Fruit fly (Drosophila melanogaster): ENCODE results near the gene CG17190.

Gene CG17190

DNA sequence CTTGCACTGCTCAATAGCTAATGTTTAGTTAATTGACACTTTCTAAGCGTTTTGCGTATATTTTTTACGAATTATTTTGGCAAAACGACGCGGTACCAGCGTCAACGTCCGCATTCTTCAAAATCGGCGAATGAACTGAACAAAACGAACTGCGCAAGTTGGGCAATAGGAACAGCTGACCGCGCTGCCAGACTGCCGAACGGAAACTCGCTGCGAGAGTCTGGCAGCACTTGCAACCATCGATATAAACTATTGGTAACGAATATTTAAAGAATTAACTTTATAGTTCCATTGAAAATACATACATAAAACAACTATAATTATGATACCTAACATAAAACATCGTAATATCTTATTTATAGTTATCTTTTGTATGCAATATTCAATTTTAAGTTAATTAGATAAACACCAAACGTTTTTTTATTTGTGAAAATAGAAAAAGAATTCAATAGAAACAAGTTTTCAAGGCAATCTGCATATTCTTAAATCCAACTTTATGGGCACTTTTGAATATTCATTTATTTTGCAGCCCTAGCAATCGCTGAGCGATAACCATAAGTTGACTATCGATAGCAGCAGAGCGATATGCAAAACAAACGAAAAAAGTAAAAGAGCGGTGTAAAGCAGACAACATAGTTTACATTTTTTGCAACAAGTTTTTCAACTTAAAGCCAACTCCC is 4.8 kb downstream of the CG17190 start, which contains the start of the genes Hs6st and MED25 (continued):
- no peak for TF ChIP-seq dsx (GFP tag; optimal IDR thresholded peaks at IDR 0.05; ENCODE audit: poor library complexity, severe bottlenecking)
- TF ChIP-seq esn (GFP tag; optimal IDR thresholded peaks at IDR 0.05) = peak; percentile 30
- no peak for TF ChIP-seq fkh (GFP tag; optimal IDR thresholded peaks at IDR 0.05)
- no peak for TF ChIP-seq salr (GFP tag; optimal IDR thresholded peaks at IDR 0.05)
- TF ChIP-seq lz (GFP tag; optimal IDR thresholded peaks at IDR 0.05) = peak; percentile 28
- TF ChIP-seq net (GFP tag; optimal IDR thresholded peaks at IDR 0.05) = no peak
- TF ChIP-seq CG34406 (GFP tag; optimal IDR thresholded peaks at IDR 0.05) = no peak
- no peak for TF ChIP-seq Sox102F (GFP tag; optimal IDR thresholded peaks at IDR 0.05)
- no peak for TF ChIP-seq acj6 (GFP tag; optimal IDR thresholded peaks at IDR 0.05)
- TF ChIP-seq topi (GFP tag; optimal IDR thresholded peaks at IDR 0.05) = no peak
- peak; percentile 47 for TF ChIP-seq CG10631 (GFP tag; optimal IDR thresholded peaks at IDR 0.05)
- TF ChIP-seq Eip78C (GFP tag) = peak; percentile 83
- TF ChIP-seq cyc (GFP tag; optimal IDR thresholded peaks at IDR 0.05) = peak; percentile 79
- peak; percentile 29; the same call in 1 of the 3 replicates for TF ChIP-seq CG8119 (GFP tag; IDR thresholded peaks at IDR 0.05)
- TF ChIP-seq CG11762 (GFP tag; optimal IDR thresholded peaks at IDR 0.05; ENCODE audit: insufficient read depth) = peak; percentile 36
- no peak for TF ChIP-seq CG9139 (GFP tag; optimal IDR thresholded peaks at IDR 0.05)
- TF ChIP-seq spab (GFP tag; optimal IDR thresholded peaks at IDR 0.05) = no peak
- no peak for TF ChIP-seq Lpt (GFP tag; optimal IDR thresholded peaks at IDR 0.05)
- no peak for TF ChIP-seq CG3032 (tag; optimal IDR thresholded peaks at IDR 0.05)

DNA sequence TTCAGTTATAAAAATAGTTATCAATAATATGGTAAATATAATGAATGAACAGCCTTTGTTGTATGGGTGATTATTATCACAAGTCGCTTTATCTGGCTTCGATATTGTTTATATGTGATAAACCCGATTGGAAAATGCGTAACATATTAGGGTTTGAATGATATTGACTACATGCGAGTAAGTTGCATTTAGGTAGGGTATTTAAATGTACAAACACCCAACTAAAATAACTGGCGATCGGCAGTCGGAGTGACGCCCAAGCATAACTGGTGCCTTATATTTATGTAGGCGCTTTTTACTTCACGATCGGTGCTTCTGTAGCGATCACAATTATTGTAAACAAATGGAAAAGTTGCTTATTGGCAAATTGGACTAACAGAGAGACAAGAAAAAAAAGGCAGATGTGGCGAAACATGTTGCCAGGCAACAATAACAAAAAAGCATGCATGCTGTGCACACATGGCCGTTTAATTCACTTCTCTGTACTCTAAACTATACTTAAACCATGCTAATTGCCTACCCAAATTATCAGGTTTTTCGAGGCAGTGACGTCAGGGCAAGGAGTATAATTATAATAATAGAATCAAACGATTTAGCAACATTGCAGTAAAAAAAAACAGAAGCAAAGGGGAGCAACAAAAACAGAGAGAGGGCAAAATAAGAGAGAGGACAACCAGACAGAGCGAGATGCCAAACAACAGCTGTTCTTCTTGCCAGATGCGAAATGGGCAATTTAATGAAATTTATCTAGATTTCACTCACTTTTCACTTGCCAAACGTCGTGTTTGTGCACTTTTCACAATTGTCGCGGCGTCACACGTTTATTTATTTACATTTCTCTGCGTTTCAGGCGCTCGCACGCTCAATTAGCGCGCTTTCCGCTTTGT is 5.7 kb downstream of the CG17190 start:
- TF ChIP-seq CG3919 (GFP tag; optimal IDR thresholded peaks at IDR 0.05) = no peak
- no peak for TF ChIP-seq pdm3 (GFP tag; optimal IDR thresholded peaks at IDR 0.05)
- no peak for TF ChIP-seq Lpt (GFP tag; optimal IDR thresholded peaks at IDR 0.05)
- peak; percentile 18 for TF ChIP-seq svp (GFP tag)
- TF ChIP-seq Smox (GFP tag; optimal IDR thresholded peaks at IDR 0.05) = no peak
- no peak for TF ChIP-seq Eip75B (GFP tag; optimal IDR thresholded peaks at IDR 0.05)
- TF ChIP-seq achi (GFP tag; optimal IDR thresholded peaks at IDR 0.05) = no peak
- TF ChIP-seq fd85E (GFP tag; optimal IDR thresholded peaks at IDR 0.05) = no peak
- peak; percentile 39 for TF ChIP-seq CG6276 (GFP tag; optimal IDR thresholded peaks at IDR 0.05)
- no peak for TF ChIP-seq CG7368 (GFP tag; optimal IDR thresholded peaks at IDR 0.05)
- no peak for TF ChIP-seq CG8119 (GFP tag; IDR thresholded peaks at IDR 0.05)
- TF ChIP-seq salr (GFP tag; optimal IDR thresholded peaks at IDR 0.05) = no peak
- no peak for TF ChIP-seq CG34406 (GFP tag; optimal IDR thresholded peaks at IDR 0.05)
- no peak for TF ChIP-seq Met (GFP tag; optimal IDR thresholded peaks at IDR 0.05)
- TF ChIP-seq fkh (GFP tag; optimal IDR thresholded peaks at IDR 0.05) = no peak
- peak; percentile 5 for TF ChIP-seq Sox14 (GFP tag; optimal IDR thresholded peaks at IDR 0.05)
- TF ChIP-seq dsx (GFP tag; optimal IDR thresholded peaks at IDR 0.05; ENCODE audit: poor library complexity, severe bottlenecking) = no peak
- no peak for TF ChIP-seq vri (GFP tag; optimal IDR thresholded peaks at IDR 0.05)
- TF ChIP-seq topi (GFP tag; optimal IDR thresholded peaks at IDR 0.05) = no peak
- TF ChIP-seq CG16779 (tag; optimal IDR thresholded peaks at IDR 0.05) = peak; percentile 39
- no peak for TF ChIP-seq Gug (GFP tag; IDR thresholded peaks at IDR 0.05)
- no peak for TF ChIP-seq esn (GFP tag; optimal IDR thresholded peaks at IDR 0.05)
- no peak for TF ChIP-seq CG6163 (GFP tag; IDR thresholded peaks at IDR 0.05)
- no peak for TF ChIP-seq OdsH (GFP tag; optimal IDR thresholded peaks at IDR 0.05)
- TF ChIP-seq Ets96B (tag; optimal IDR thresholded peaks at IDR 0.05) = peak; percentile 22
- no peak for TF ChIP-seq cyc (GFP tag; optimal IDR thresholded peaks at IDR 0.05)
- TF ChIP-seq fd59A (GFP tag; optimal IDR thresholded peaks at IDR 0.05) = no peak
- peak; percentile 12 for TF ChIP-seq net (GFP tag; optimal IDR thresholded peaks at IDR 0.05)
- TF ChIP-seq Hr4 (GFP tag; optimal IDR thresholded peaks at IDR 0.05) = no peak
- no peak for TF ChIP-seq CG6792 (GFP tag; optimal IDR thresholded peaks at IDR 0.05)
- TF ChIP-seq CG31627 (GFP tag; optimal IDR thresholded peaks at IDR 0.05) = no peak
- no peak for TF ChIP-seq Hr38 (GFP tag; optimal IDR thresholded peaks at IDR 0.05)
- TF ChIP-seq Eip78C (GFP tag) = no peak
- TF ChIP-seq acj6 (GFP tag; optimal IDR thresholded peaks at IDR 0.05) = no peak
- TF ChIP-seq CG1621 (tag; optimal IDR thresholded peaks at IDR 0.05) = no peak
- TF ChIP-seq CG11902 (GFP tag; optimal IDR thresholded peaks at IDR 0.05) = no peak
- no peak for TF ChIP-seq CG6854 (GFP tag; optimal IDR thresholded peaks at IDR 0.05)
- TF ChIP-seq CG8632 (GFP tag; optimal IDR thresholded peaks at IDR 0.05) = no peak
- TF ChIP-seq spab (GFP tag; optimal IDR thresholded peaks at IDR 0.05) = no peak
- TF ChIP-seq ss (GFP tag; optimal IDR thresholded peaks at IDR 0.05) = peak; percentile 3 to 52

All from whole organism, prepupa.